Fruit fly (Drosophila melanogaster) whole organism, wandering third instar larva: ENCODE data around the gene TFAM.

ENCODE experiments used
- Abd-B ChIP-seq: fragments of >200 bp; optimal IDR thresholded peaks from 2 replicates; lab custom pipeline; 2017; ENCODE audit warnings: missing biosample characterization, missing genetic modification characterization
- CG32264 ChIP-seq: fragments of 200-800 bp; sonication (Bioruptor generic); optimal IDR thresholded peaks from 2 replicates; lab custom pipeline; 2016; ENCODE audit warnings: missing biosample characterization, missing genetic modification characterization
- CG9705 ChIP-seq: fragments of 200-800 bp; sonication (Bioruptor generic); optimal IDR thresholded peaks from 2 replicates; lab custom pipeline; 2018; ENCODE audit warnings: missing biosample characterization, mild to moderate bottlenecking, missing genetic modification characterization
- CrebA ChIP-seq: fragments of 200-800 bp; sonication (Bioruptor generic); optimal IDR thresholded peaks from 2 replicates; lab custom pipeline; 2016; ENCODE audit warnings: missing biosample characterization, mild to moderate bottlenecking, missing genetic modification characterization, borderline replicate concordance
- Dfd ChIP-seq: fragments of >200 bp; optimal IDR thresholded peaks from 2 replicates; lab custom pipeline; 2017; ENCODE audit warnings: missing biosample characterization, missing genetic modification characterization
- Dif ChIP-seq: fragments of 200-275, 200-300 bp; sonication (Bioruptor generic); optimal IDR thresholded peaks from 2 replicates; lab custom pipeline; 2018; ENCODE audit warnings: missing biosample characterization, missing genetic modification characterization; ENCODE audit not compliant: partially characterized antibody
- GATAd ChIP-seq: sonication (Bioruptor generic); optimal IDR thresholded peaks from 2 replicates; lab custom pipeline; 2016; ENCODE audit warnings: missing biosample characterization, missing genetic modification characterization
- HLH106 ChIP-seq: fragments of 200-800 bp; optimal IDR thresholded peaks from 3 replicates; lab custom pipeline; 2019; ENCODE audit warnings: missing biosample characterization, mild to moderate bottlenecking, missing genetic modification characterization, moderate library complexity
- Hnf4 ChIP-seq: fragments of 200-800 bp; sonication (Bioruptor generic); optimal IDR thresholded peaks from 2 replicates; lab custom pipeline; 2016; ENCODE audit warnings: missing biosample characterization, mild to moderate bottlenecking, missing genetic modification characterization
- Hr78 ChIP-seq: fragments of >200 bp; optimal IDR thresholded peaks from 2 replicates; lab custom pipeline; 2017; ENCODE audit warnings: missing biosample characterization, missing genetic modification characterization
- Hr83 ChIP-seq: fragments of 200-300 bp; sonication (Bioruptor generic); optimal IDR thresholded peaks from 2 replicates; lab custom pipeline; 2016; ENCODE audit warnings: missing biosample characterization, mild to moderate bottlenecking, missing genetic modification characterization, moderate library complexity; ENCODE audit not compliant: poor library complexity, severe bottlenecking
- Jra ChIP-seq: sonication (Bioruptor generic); optimal IDR thresholded peaks from 2 replicates; lab custom pipeline; 2016; ENCODE audit warnings: missing biosample characterization, missing genetic modification characterization
- Mio ChIP-seq: sonication (Bioruptor generic); optimal IDR thresholded peaks from 2 replicates; lab custom pipeline; 2016; ENCODE audit warnings: missing biosample characterization, missing genetic modification characterization
- Myc ChIP-seq: fragments of >200 bp; optimal IDR thresholded peaks from 2 replicates; lab custom pipeline; 2017
- N ChIP-seq: fragments of >200 bp; optimal IDR thresholded peaks from 2 replicates; lab custom pipeline; 2018; ENCODE audit warnings: missing biosample characterization, missing external identifiers, missing genetic modification characterization
- OdsH ChIP-seq: fragments of 200-800 bp; sonication (Bioruptor generic); optimal IDR thresholded peaks from 2 replicates; lab custom pipeline; 2016; ENCODE audit warnings: missing biosample characterization, mild to moderate bottlenecking, missing genetic modification characterization
- Rel ChIP-seq, 2 experiments: fragments of 200-800 bp; sonication (Bioruptor generic) in 1 of 2; optimal IDR thresholded peaks; 2 replicates in 1 of 2; 3 replicates in 1 of 2; lab custom pipeline; 2016 to 2019; ENCODE audit warnings: mild to moderate bottlenecking in 2 of 2, missing biosample characterization in 2 of 2, missing genetic modification characterization in 2 of 2, moderate library complexity in 1 of 2
- Sp1 ChIP-seq: fragments of 200-800 bp; sonication (Bioruptor generic); optimal IDR thresholded peaks from 3 replicates; lab custom pipeline; 2019; ENCODE audit warnings: missing biosample characterization, mild to moderate bottlenecking, missing genetic modification characterization, moderate library complexity
- Vsx2 ChIP-seq: fragments of 200-300, 225-300 bp; sonication (Bioruptor generic); optimal IDR thresholded peaks from 2 replicates; lab custom pipeline; 2018; ENCODE audit warnings: missing biosample characterization, missing genetic modification characterization; ENCODE audit not compliant: partially characterized antibody
- br ChIP-seq: fragments of 200-800 bp; sonication (Bioruptor generic); optimal IDR thresholded peaks from 2 replicates; lab custom pipeline; 2016; ENCODE audit warnings: missing biosample characterization, missing genetic modification characterization
- brk ChIP-seq: fragments of 200-800 bp; sonication (Bioruptor generic); optimal IDR thresholded peaks from 2 replicates; lab custom pipeline; 2016; ENCODE audit warnings: missing biosample characterization, mild to moderate bottlenecking, missing genetic modification characterization
- dl ChIP-seq, 2 experiments: fragments of 175-275, 200-275 bp in 1 of 2; fragments of 200-275 bp in 1 of 2; sonication (Bioruptor generic); optimal IDR thresholded peaks; lab custom pipeline; 2018; ENCODE audit warnings: mild to moderate bottlenecking in 2 of 2, missing biosample characterization in 2 of 2, missing genetic modification characterization in 2 of 2, moderate library complexity in 2 of 2; ENCODE audit not compliant: partially characterized antibody in 2 of 2, insufficient read depth in 1 of 2
- dmrt93B ChIP-seq: fragments of 200-800 bp; sonication (Bioruptor generic); optimal IDR thresholded peaks from 2 replicates; lab custom pipeline; 2018; ENCODE audit warnings: missing biosample characterization, mild to moderate bottlenecking, missing genetic modification characterization
- dsf ChIP-seq: sonication (Bioruptor generic); optimal IDR thresholded peaks from 2 replicates; lab custom pipeline; 2016; ENCODE audit warnings: missing biosample characterization, missing genetic modification characterization, borderline replicate concordance
- ey ChIP-seq: fragments of 200-800 bp; sonication (Bioruptor generic); optimal IDR thresholded peaks from 2 replicates; lab custom pipeline; 2016; ENCODE audit warnings: missing biosample characterization, missing genetic modification characterization
- foxo ChIP-seq, 2 experiments: fragments of 200-800 bp; sonication (Bioruptor generic); optimal IDR thresholded peaks; 2 replicates in 1 of 2; 3 replicates in 1 of 2; lab custom pipeline; 2016 to 2017; ENCODE audit warnings: missing biosample characterization in 2 of 2, missing genetic modification characterization in 2 of 2
- fru ChIP-seq: fragments of 200-800 bp; sonication (Bioruptor generic); optimal IDR thresholded peaks from 3 replicates; lab custom pipeline; 2016; ENCODE audit warnings: missing biosample characterization, mild to moderate bottlenecking, missing genetic modification characterization
- h ChIP-seq: fragments of 200-800 bp; sonication (Bioruptor generic); optimal IDR thresholded peaks from 3 replicates; lab custom pipeline; 2016; ENCODE audit warnings: missing biosample characterization, mild to moderate bottlenecking, missing genetic modification characterization
- jim ChIP-seq: fragments of 175-275, 200-325 bp; sonication (Bioruptor generic); optimal IDR thresholded peaks from 2 replicates; lab custom pipeline; 2016; ENCODE audit warnings: missing biosample characterization, mild to moderate bottlenecking, missing genetic modification characterization
- lola ChIP-seq: fragments of >200 bp; optimal IDR thresholded peaks from 2 replicates; lab custom pipeline; 2017; ENCODE audit warnings: missing biosample characterization, missing genetic modification characterization
- pan ChIP-seq: fragments of >200 bp; optimal IDR thresholded peaks from 2 replicates; lab custom pipeline; 2017
- psq ChIP-seq: fragments of 200-800 bp; sonication (Bioruptor generic); optimal IDR thresholded peaks from 3 replicates; lab custom pipeline; 2017; ENCODE audit warnings: missing biosample characterization, mild to moderate bottlenecking, missing genetic modification characterization, moderate library complexity
- rgr ChIP-seq: fragments of 200-800 bp; sonication (Bioruptor generic); optimal IDR thresholded peaks from 3 replicates; lab custom pipeline; 2016; ENCODE audit warnings: missing biosample characterization, mild to moderate bottlenecking, missing genetic modification characterization
- sage ChIP-seq: fragments of 200-800 bp; sonication (Bioruptor generic); optimal IDR thresholded peaks from 2 replicates; lab custom pipeline; 2016; ENCODE audit warnings: missing biosample characterization, mild to moderate bottlenecking, missing genetic modification characterization
- sv ChIP-seq: fragments of 200-800 bp; sonication (Bioruptor generic); optimal IDR thresholded peaks from 3 replicates; lab custom pipeline; 2016; ENCODE audit warnings: missing biosample characterization, missing genetic modification characterization
- tai ChIP-seq: sonication (Bioruptor generic); optimal IDR thresholded peaks from 2 replicates; lab custom pipeline; 2016; ENCODE audit warnings: missing biosample characterization, missing genetic modification characterization
- usp ChIP-seq: fragments of >200 bp; optimal IDR thresholded peaks from 2 replicates; lab custom pipeline; 2017; ENCODE audit warnings: missing biosample characterization, missing genetic modification characterization
- woc ChIP-seq: sonication (Bioruptor generic); optimal IDR thresholded peaks from 2 replicates; lab custom pipeline; 2016; ENCODE audit warnings: missing biosample characterization, mild to moderate bottlenecking, missing genetic modification characterization

The TFAM gene

DNA sequence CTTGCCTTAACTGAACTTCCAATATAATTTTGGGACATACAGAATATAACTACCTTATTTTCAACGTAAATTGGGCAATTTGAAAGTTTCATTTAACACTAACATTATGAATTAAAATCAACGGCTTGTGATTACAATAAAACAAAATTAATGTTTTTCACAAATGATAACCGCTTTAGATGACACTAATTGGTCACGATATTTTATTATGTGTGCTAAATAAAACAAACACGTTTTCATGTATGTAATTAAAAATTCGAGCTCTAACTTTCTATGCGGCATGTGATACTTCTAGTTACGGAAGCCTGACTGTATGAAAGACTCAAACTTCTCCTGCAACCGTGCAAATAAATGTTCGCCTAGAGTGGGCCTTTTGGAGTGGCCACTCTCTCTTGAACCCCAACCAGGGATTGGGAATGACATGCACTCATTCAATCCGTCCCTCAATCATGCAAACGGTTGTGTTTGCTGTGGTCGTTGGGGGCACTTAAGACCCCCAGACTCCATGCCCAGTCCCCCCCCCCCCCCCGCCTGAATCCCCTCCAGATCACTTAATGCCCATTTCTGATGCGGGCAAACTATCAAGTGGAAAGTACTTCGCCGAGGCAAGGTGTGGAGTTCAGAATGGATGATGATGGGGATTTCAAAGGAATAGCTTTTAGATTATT, 18.5 kb upstream of the TFAM start:
- no peak for TF ChIP-seq Dif
- no peak for TF ChIP-seq OdsH (GFP tag; lab: Kevin White, UChicago)
- TF ChIP-seq brk (GFP tag; lab: Kevin White, UChicago), result no peak
- no peak for TF ChIP-seq h (GFP tag; lab: Kevin White, UChicago)
- TF ChIP-seq Hr78 (GFP tag; lab: Kevin White, UChicago), result no peak
- TF ChIP-seq rgr (GFP tag; lab: Kevin White, UChicago), result no peak
- TF ChIP-seq woc, result no peak
- TF ChIP-seq Vsx2 (GFP tag; lab: Kevin White, UChicago), result no peak
- TF ChIP-seq dl (GFP tag; optimal IDR thresholded peaks at IDR 0.05; lab: Kevin White, UChicago; ENCODE audit: insufficient read depth in 1 of 2, partially characterized antibody in 2 of 2), result no peak
- no peak for TF ChIP-seq Dfd (GFP tag; lab: Kevin White, UChicago)

DNA sequence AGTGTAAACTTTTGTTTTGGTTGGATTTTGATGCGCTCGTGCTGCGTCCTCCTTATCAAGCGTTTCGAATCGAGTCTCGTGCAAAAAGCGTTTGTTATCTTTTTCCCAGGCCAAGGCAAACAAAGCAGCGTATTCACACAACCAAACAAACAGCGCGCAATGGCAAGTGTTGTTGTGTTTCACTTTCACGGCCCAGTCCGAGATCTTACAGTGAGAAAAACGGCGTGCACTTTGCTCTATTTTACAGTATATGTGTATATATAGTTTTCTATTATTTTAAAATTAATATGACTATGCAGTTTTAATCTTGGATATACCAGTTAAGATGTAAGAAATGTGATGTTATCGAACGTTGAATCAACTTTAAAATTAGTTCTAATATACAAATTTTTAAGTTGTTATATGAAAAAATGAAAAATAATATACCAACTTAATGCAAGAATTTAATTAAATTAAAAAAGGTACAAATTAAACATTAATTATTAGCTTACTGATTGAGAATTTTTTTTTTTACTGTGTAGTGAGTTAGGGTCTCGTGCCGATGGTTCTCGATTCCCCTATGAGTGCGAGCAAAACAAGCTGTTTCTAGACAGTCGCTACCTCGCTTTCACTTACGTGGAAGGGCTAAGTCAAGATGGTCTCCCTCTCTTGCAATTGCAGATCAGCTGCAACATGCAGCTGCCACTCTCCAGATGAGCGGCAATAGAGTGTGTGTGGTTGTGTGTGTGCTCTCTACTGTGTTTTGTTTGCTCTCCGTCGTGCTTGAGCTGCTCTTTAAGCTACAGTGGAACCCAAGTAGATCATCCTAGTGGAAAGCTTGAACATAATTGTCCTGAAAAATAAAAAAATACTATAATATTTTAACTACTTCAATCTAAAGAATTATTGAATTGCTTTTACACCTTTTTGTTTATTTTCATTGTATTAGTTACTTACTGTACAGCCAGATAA, 17.7 kb upstream of the TFAM start:
- TF ChIP-seq br (GFP tag; lab: Kevin White, UChicago), result peak; percentile 9
- TF ChIP-seq h (GFP tag; lab: Kevin White, UChicago), result peak; percentile 68
- TF ChIP-seq N (GFP tag; lab: Kevin White, UChicago), result no peak
- peak; percentile 91 for TF ChIP-seq OdsH (GFP tag; lab: Kevin White, UChicago)
- peak; percentile 44 for TF ChIP-seq ey (GFP tag; lab: Kevin White, UChicago)
- TF ChIP-seq jim (GFP tag; lab: Kevin White, UChicago), result no peak
- no peak for TF ChIP-seq Hr78 (GFP tag; lab: Kevin White, UChicago)
- no peak for TF ChIP-seq usp (GFP tag; lab: Kevin White, UChicago)
- peak in 1 of 2 experiments; percentile 86 for TF ChIP-seq foxo (GFP tag; optimal IDR thresholded peaks at IDR 0.05; lab: Kevin White, UChicago)
- TF ChIP-seq Abd-B (GFP tag; lab: Kevin White, UChicago), result no peak
- peak; percentile 64 for TF ChIP-seq brk (GFP tag; lab: Kevin White, UChicago)
- peak; percentile 89 for TF ChIP-seq rgr (GFP tag; lab: Kevin White, UChicago)
- TF ChIP-seq dsf (GFP tag; lab: Kevin White, UChicago), result peak; percentile 1
- TF ChIP-seq Mio, result no peak
- TF ChIP-seq Rel (GFP tag; optimal IDR thresholded peaks at IDR 0.05; lab: Kevin White, UChicago), result no peak
- peak; percentile 19 for TF ChIP-seq Rel (tag; optimal IDR thresholded peaks at IDR 0.05; lab: Kevin White, UChicago)
- peak; percentile 51 to 74 for TF ChIP-seq dl (GFP tag; optimal IDR thresholded peaks at IDR 0.05; lab: Kevin White, UChicago; ENCODE audit: insufficient read depth in 1 of 2, partially characterized antibody in 2 of 2)
- no peak for TF ChIP-seq tai
- TF ChIP-seq sv (GFP tag; lab: Kevin White, UChicago), result peak; percentile 53
- TF ChIP-seq Myc, result no peak
- TF ChIP-seq Dif, result peak; percentile 49
- no peak for TF ChIP-seq lola (GFP tag; lab: Kevin White, UChicago)
- TF ChIP-seq CG9705, result peak; percentile 56
- no peak for TF ChIP-seq Dfd (GFP tag; lab: Kevin White, UChicago)
- TF ChIP-seq CrebA, result no peak
- TF ChIP-seq Sp1 (GFP tag; lab: Kevin White, UChicago), result peak; percentile 90
- peak; percentile 64 for TF ChIP-seq fru (GFP tag; lab: Kevin White, UChicago)
- TF ChIP-seq Jra, result no peak
- no peak for TF ChIP-seq Vsx2 (GFP tag; lab: Kevin White, UChicago)
- TF ChIP-seq CG32264 (GFP tag; lab: Kevin White, UChicago), result no peak
- no peak for TF ChIP-seq GATAd (GFP tag; lab: Kevin White, UChicago)
- TF ChIP-seq dmrt93B, result peak; percentile 69
- peak; percentile 8 for TF ChIP-seq Hr83
- TF ChIP-seq woc, result peak; percentile 44
- TF ChIP-seq psq, result peak; percentile 82
- peak; percentile 16 for TF ChIP-seq sage
- TF ChIP-seq Hnf4 (GFP tag; lab: Kevin White, UChicago), result peak; percentile 54
- TF ChIP-seq HLH106 (tag; lab: Kevin White, UChicago), result peak; percentile 83
- no peak for TF ChIP-seq pan
